Fruit fly (Drosophila melanogaster) whole organism, embryonic: ENCODE measurements around the gene dpr20.

Experiments
- Asciz ChIP-seq: fragments of 200-800 bp; sonication (Bioruptor generic); optimal IDR thresholded peaks from 2 replicates; lab custom pipeline; 2017; ENCODE audit warnings: missing biosample characterization, mild to moderate bottlenecking, missing genetic modification characterization, missing genetic modification reagents
- CG10267 ChIP-seq: fragments of 200-800 bp; sonication (Bioruptor generic); optimal IDR thresholded peaks from 2 replicates; lab custom pipeline; 2018; ENCODE audit warnings: missing biosample characterization, mild to moderate bottlenecking, missing genetic modification characterization, moderate library complexity
- CG10274 ChIP-seq: fragments of 200-800 bp; sonication (Bioruptor generic); optimal IDR thresholded peaks from 3 replicates; lab custom pipeline; 2017; ENCODE audit warnings: missing biosample characterization, mild to moderate bottlenecking, missing genetic modification characterization
- CG10959 ChIP-seq: fragments of 200-800 bp; sonication (Bioruptor generic); IDR thresholded peaks from 2 replicates; pipeline ENCODE4 v1.3.6; 2022; ENCODE audit warnings: missing biosample characterization, missing genetic modification characterization
- CG12769 ChIP-seq: fragments of 200-800 bp; sonication (Bioruptor generic); optimal IDR thresholded peaks from 2 replicates; lab custom pipeline; 2019; ENCODE audit warnings: missing biosample characterization, mild to moderate bottlenecking, missing genetic modification characterization, moderate library complexity
- CG15269 ChIP-seq: fragments of 200-800 bp; sonication (Bioruptor generic); optimal IDR thresholded peaks from 2 replicates; lab custom pipeline; 2018; ENCODE audit warnings: missing biosample characterization, mild to moderate bottlenecking, missing genetic modification characterization, moderate library complexity
- CG1603 ChIP-seq: fragments of 200-800 bp; sonication (Bioruptor generic); optimal IDR thresholded peaks from 2 replicates; lab custom pipeline; 2019; ENCODE audit warnings: missing biosample characterization, mild to moderate bottlenecking, missing genetic modification characterization, moderate library complexity
- CG16813 ChIP-seq: fragments of 200-800 bp; sonication (Bioruptor generic); IDR thresholded peaks from 3 replicates; pipeline ENCODE4 v1.3.6; 2022; ENCODE audit warnings: missing biosample characterization, missing genetic modification characterization; ENCODE audit not compliant: partially characterized antibody
- CG17361 ChIP-seq: fragments of 200-800 bp; sonication (Bioruptor generic); IDR thresholded peaks from 3 replicates; pipeline ENCODE4 v1.3.6; 2022; ENCODE audit warnings: missing biosample characterization, missing genetic modification characterization
- CG17568 ChIP-seq: fragments of 200-800 bp; sonication (Bioruptor generic); optimal IDR thresholded peaks from 2 replicates; lab custom pipeline; 2018; ENCODE audit warnings: missing biosample characterization, mild to moderate bottlenecking, missing genetic modification characterization, moderate library complexity
- CG2889 ChIP-seq: fragments of 200-800 bp; sonication (Bioruptor generic); IDR thresholded peaks from 3 replicates; pipeline ENCODE4 v1.3.6; 2022; ENCODE audit warnings: missing biosample characterization, missing genetic modification characterization
- CG30431 ChIP-seq: fragments of 200-800 bp; sonication (Bioruptor generic); optimal IDR thresholded peaks from 2 replicates; lab custom pipeline; 2017; ENCODE audit warnings: missing biosample characterization, missing genetic modification characterization
- CG31388 ChIP-seq: fragments of 200-800 bp; sonication (Bioruptor generic); optimal IDR thresholded peaks from 2 replicates; lab custom pipeline; 2016; ENCODE audit warnings: missing biosample characterization, missing genetic modification characterization
- CG3281 ChIP-seq: fragments of 200-800 bp; sonication (Bioruptor generic); optimal IDR thresholded peaks from 3 replicates; lab custom pipeline; 2017; ENCODE audit warnings: missing biosample characterization, mild to moderate bottlenecking, missing genetic modification characterization
- CG4424 ChIP-seq: fragments of 200-800 bp; sonication (Bioruptor generic); optimal IDR thresholded peaks from 3 replicates; lab custom pipeline; 2016; ENCODE audit warnings: missing biosample characterization, missing genetic modification characterization
- CG5180 ChIP-seq: fragments of 200-800 bp; sonication (Bioruptor generic); optimal IDR thresholded peaks from 3 replicates; lab custom pipeline; 2017; ENCODE audit warnings: missing biosample characterization, missing genetic modification characterization, mild to moderate bottlenecking, moderate library complexity, missing genetic modification reagents
- CG6689 ChIP-seq: fragments of 200-800 bp; sonication (Bioruptor generic); IDR thresholded peaks from 2 replicates; pipeline ENCODE4 v1.3.6; 2022; ENCODE audit warnings: missing biosample characterization, missing genetic modification characterization
- CG7271 ChIP-seq: fragments of 200-800 bp; sonication (Bioruptor generic); optimal IDR thresholded peaks from 2 replicates; lab custom pipeline; 2018; ENCODE audit warnings: missing biosample characterization, mild to moderate bottlenecking, missing genetic modification characterization, moderate library complexity
- CG9727 ChIP-seq: fragments of 200-800 bp; sonication (Bioruptor generic); optimal IDR thresholded peaks from 3 replicates; lab custom pipeline; 2017; ENCODE audit warnings: missing biosample characterization, mild to moderate bottlenecking, missing genetic modification characterization
- CHES-1-like ChIP-seq: fragments of 200-800 bp; sonication (Bioruptor generic); optimal IDR thresholded peaks from 2 replicates; lab custom pipeline; 2016; ENCODE audit warnings: missing biosample characterization, missing genetic modification characterization
- Chrac-16 ChIP-seq: fragments of 200-800 bp; sonication (Bioruptor generic); optimal IDR thresholded peaks from 3 replicates; lab custom pipeline; 2016; ENCODE audit warnings: missing biosample characterization, missing genetic modification characterization
- CoRest ChIP-seq: fragments of 200-800 bp; sonication (Bioruptor generic); optimal IDR thresholded peaks from 3 replicates; lab custom pipeline; 2018; ENCODE audit warnings: missing biosample characterization, mild to moderate bottlenecking, missing genetic modification characterization, moderate library complexity
- Dfd ChIP-seq, 2 experiments: fragments of >200 bp; optimal IDR thresholded peaks; 2 replicates each; lab custom pipeline; 2017; ENCODE audit warnings: missing biosample characterization in 2 of 2, missing genetic modification characterization in 2 of 2
- Dip3 ChIP-seq: fragments of 200-800 bp; sonication (Bioruptor generic); optimal IDR thresholded peaks from 3 replicates; lab custom pipeline; 2016; ENCODE audit warnings: missing biosample characterization, missing genetic modification characterization
- Doc2 ChIP-seq: fragments of 200-800 bp; sonication (Bioruptor generic); IDR thresholded peaks from 2 replicates; pipeline ENCODE4 v1.3.6; 2022; ENCODE audit warnings: missing biosample characterization, missing genetic modification characterization
- E2f2 ChIP-seq: fragments of 200-800 bp; sonication (Bioruptor generic); IDR thresholded peaks from 2 replicates; pipeline ENCODE4 v1.3.6; 2022; ENCODE audit warnings: missing biosample characterization, missing genetic modification characterization
- HLHmδ ChIP-seq: fragments of 200-800 bp; sonication (Bioruptor generic); optimal IDR thresholded peaks from 2 replicates; lab custom pipeline; 2018; ENCODE audit warnings: missing biosample characterization, mild to moderate bottlenecking, missing genetic modification characterization, moderate library complexity
- Lhr ChIP-seq: fragments of 200-800 bp; sonication (Bioruptor generic); optimal IDR thresholded peaks from 3 replicates; lab custom pipeline; 2017; ENCODE audit warnings: mild to moderate bottlenecking, missing biosample characterization, missing genetic modification reagents, missing genetic modification characterization
- Mrtf ChIP-seq: fragments of 200-800 bp; sonication (Bioruptor generic); IDR thresholded peaks from 3 replicates; pipeline ENCODE4 v1.3.6; 2022; ENCODE audit warnings: missing biosample characterization, missing genetic modification characterization
- NC2β ChIP-seq: fragments of 200-800 bp; sonication (Bioruptor generic); optimal IDR thresholded peaks from 2 replicates; lab custom pipeline; 2016; ENCODE audit warnings: missing biosample characterization, missing genetic modification characterization
- Nf-YA ChIP-seq: fragments of 200-800 bp; sonication (Bioruptor generic); IDR thresholded peaks from 2 replicates; pipeline ENCODE4 v1.3.6; 2022; ENCODE audit warnings: missing biosample characterization, missing genetic modification characterization
- Sin3A ChIP-seq: fragments of >200 bp; optimal IDR thresholded peaks from 2 replicates; lab custom pipeline; 2018
- Usf ChIP-seq: fragments of 200-800 bp; sonication (Bioruptor generic); optimal IDR thresholded peaks from 2 replicates; lab custom pipeline; 2017; ENCODE audit warnings: missing genotype, missing biosample characterization, missing genetic modification characterization
- ac ChIP-seq: fragments of 200-800 bp; sonication (Bioruptor generic); optimal IDR thresholded peaks from 3 replicates; lab custom pipeline; 2017; ENCODE audit warnings: missing biosample characterization, mild to moderate bottlenecking, missing genetic modification characterization
- btn ChIP-seq: fragments of 200-800 bp; sonication (Bioruptor generic); optimal IDR thresholded peaks from 2 replicates; lab custom pipeline; 2016; ENCODE audit warnings: missing biosample characterization, missing genetic modification characterization
- cad ChIP-seq: fragments of >200 bp; optimal IDR thresholded peaks from 2 replicates; lab custom pipeline; 2017; ENCODE audit warnings: missing biosample characterization, missing genetic modification characterization
- cato ChIP-seq: fragments of 200-800 bp; sonication (Bioruptor generic); optimal IDR thresholded peaks from 2 replicates; lab custom pipeline; 2016; ENCODE audit warnings: missing biosample characterization, missing genetic modification characterization, borderline replicate concordance
- crol ChIP-seq: fragments of 200-800 bp; sonication (Bioruptor generic); IDR thresholded peaks from 2 replicates; pipeline ENCODE4 v1.3.6; 2022; ENCODE audit warnings: missing biosample characterization, missing genetic modification characterization
- danr ChIP-seq: fragments of 200-800 bp; sonication (Bioruptor generic); IDR thresholded peaks from 2 replicates; pipeline ENCODE4 v1.3.6; 2022; ENCODE audit warnings: missing biosample characterization, missing genetic modification characterization
- dati ChIP-seq: fragments of 200-800 bp; sonication (Bioruptor generic); IDR thresholded peaks from 2 replicates; pipeline ENCODE4 v1.3.6; 2022; ENCODE audit warnings: missing biosample characterization, missing genetic modification characterization
- ftz-f1 ChIP-seq: fragments of 200-800 bp; sonication (Bioruptor generic); optimal IDR thresholded peaks from 2 replicates; lab custom pipeline; 2016; ENCODE audit warnings: missing biosample characterization, missing genetic modification characterization
- fu2 ChIP-seq: fragments of 200-800 bp; sonication (Bioruptor generic); optimal IDR thresholded peaks from 2 replicates; lab custom pipeline; 2016; ENCODE audit warnings: missing biosample characterization, missing genetic modification characterization
- grn ChIP-seq: fragments of 200-800 bp; sonication (Bioruptor generic); optimal IDR thresholded peaks from 3 replicates; lab custom pipeline; 2017; ENCODE audit warnings: missing biosample characterization, missing genetic modification characterization
- kni ChIP-seq: fragments of 200-800 bp; sonication (Bioruptor generic); optimal IDR thresholded peaks from 3 replicates; lab custom pipeline; 2017; ENCODE audit warnings: mild to moderate bottlenecking, missing biosample characterization, missing genetic modification reagents, missing genetic modification characterization
- maf-S ChIP-seq: fragments of 200-800 bp; sonication (Bioruptor generic); optimal IDR thresholded peaks from 2 replicates; lab custom pipeline; 2016; ENCODE audit warnings: missing biosample characterization, missing genetic modification characterization
- onecut ChIP-seq: fragments of 200-800 bp; sonication (Bioruptor generic); IDR thresholded peaks from 2 replicates; pipeline ENCODE4 v1.3.6; 2022; ENCODE audit warnings: missing biosample characterization, missing genetic modification characterization
- shn ChIP-seq: fragments of 200-800 bp; sonication (Bioruptor generic); optimal IDR thresholded peaks from 3 replicates; lab custom pipeline; 2016; ENCODE audit warnings: missing biosample characterization, missing genetic modification characterization
- so ChIP-seq: fragments of 200-800 bp; sonication (Bioruptor generic); IDR thresholded peaks from 3 replicates; pipeline ENCODE4 v1.3.6; 2022; ENCODE audit warnings: missing biosample characterization, missing genetic modification characterization
- tap ChIP-seq: fragments of 200-800 bp; optimal IDR thresholded peaks from 3 replicates; lab custom pipeline; 2019; ENCODE audit warnings: missing biosample characterization, mild to moderate bottlenecking, missing genetic modification characterization, moderate library complexity
- vvl ChIP-seq: fragments of 200-800 bp; sonication (Bioruptor generic); IDR thresholded peaks from 2 replicates; pipeline ENCODE4 v1.3.6; 2022; ENCODE audit warnings: missing biosample characterization, missing genetic modification characterization
- z ChIP-seq: fragments of 200-800 bp; sonication (Bioruptor generic); IDR thresholded peaks from 3 replicates; pipeline ENCODE4 v1.3.6; 2022; ENCODE audit warnings: missing biosample characterization, missing genetic modification characterization

The dpr20 gene

dm6 chr3L:819297-819886, 37.7 kb downstream of the dpr20 start (continued):
- TF ChIP-seq CG3281 (GFP tag; lab: Kevin White, UChicago) (peak; percentile 80), kni (GFP tag; lab: Kevin White, UChicago) (peak; percentile 71), CG10267 (tag; lab: Kevin White, UChicago) (peak; percentile 63), Chrac-16 (GFP tag; lab: Kevin White, UChicago) (peak; percentile 73), z (GFP tag; lab: Robert Waterston, UW) (peak; percentile 69; the same call in 2 of the 3 replicates), CG31388 (GFP tag; lab: Kevin White, UChicago) (peak; percentile 47), Mrtf (peak; percentile 93), Lhr (GFP tag; lab: Kevin White, UChicago) (peak; percentile 59), dati (GFP tag; lab: Robert Waterston, UW) (peak; percentile 82), CG6689 (peak; percentile 90), Usf (GFP tag; lab: Kevin White, UChicago) (peak; percentile 60), CG10274 (GFP tag; lab: Kevin White, UChicago) (peak; percentile 68), Asciz (GFP tag; lab: Kevin White, UChicago) (peak; percentile 84), CG1603 (tag; lab: Kevin White, UChicago) (peak; percentile 93), CG16813 (no peak), Sin3A (lab: Kevin White, UChicago) (no peak), E2f2 (peak; percentile 73), btn (GFP tag; lab: Kevin White, UChicago) (peak; percentile 79), ftz-f1 (peak; percentile 77), Nf-YA (GFP tag; lab: Robert Waterston, UW) (peak; percentile 87), CG10959 (GFP tag; lab: Robert Waterston, UW) (peak; percentile 57; the same call in 1 of the 2 replicates), CG2889 (GFP tag; lab: Robert Waterston, UW) (peak; percentile 88), CG15269 (tag; lab: Kevin White, UChicago) (peak; percentile 93), onecut (peak; percentile 87), CG12769 (tag; lab: Kevin White, UChicago) (peak; percentile 96), CG17361 (peak; percentile 73), fu2 (GFP tag; lab: Kevin White, UChicago) (peak; percentile 65), Dip3 (GFP tag; lab: Kevin White, UChicago) (peak; percentile 81), tap (tag; lab: Kevin White, UChicago) (peak; percentile 77), ac (GFP tag; lab: Kevin White, UChicago) (no peak), shn (GFP tag; lab: Kevin White, UChicago) (peak; percentile 69), danr (GFP tag; lab: Robert Waterston, UW) (peak; percentile 87), CG9727 (peak; percentile 68), Dfd (GFP tag; optimal IDR thresholded peaks at IDR 0.05; lab: Kevin White, UChicago) (no peak), cad (GFP tag; lab: Kevin White, UChicago) (no peak), CG17568 (GFP tag; lab: Kevin White, UChicago) (peak; percentile 77), Doc2 (GFP tag; lab: Robert Waterston, UW) (peak; percentile 79), CoRest (tag; lab: Kevin White, UChicago) (peak; percentile 86), so (GFP tag; lab: Robert Waterston, UW) (peak; percentile 94), CG5180 (GFP tag; lab: Kevin White, UChicago) (peak; percentile 83), CG30431 (GFP tag; lab: Kevin White, UChicago) (peak; percentile 76), crol (peak; percentile 35; the same call in 1 of the 2 replicates), NC2β (GFP tag; lab: Kevin White, UChicago) (peak; percentile 74), cato (GFP tag; lab: Kevin White, UChicago) (peak; percentile 59), CG7271 (tag; lab: Kevin White, UChicago) (no peak), CG4424 (GFP tag; lab: Kevin White, UChicago) (peak; percentile 82), vvl (GFP tag; lab: Robert Waterston, UW) (peak; percentile 97), HLHmδ (GFP tag; lab: Kevin White, UChicago) (no peak), grn (GFP tag; lab: Kevin White, UChicago) (peak; percentile 23), maf-S (peak; percentile 83), CHES-1-like (peak; percentile 83)
